Worm (Caenorhabditis elegans) whole organism, L3 larva: ENCODE data around the gene rpb-4.

Experiments
- ZK546.5 ChIP-seq: sonication (generic microtip); optimal IDR thresholded peaks from 2 replicates; lab custom pipeline; 2017; ENCODE audit warnings: missing biosample characterization, missing genetic modification characterization
- aly-2 ChIP-seq: fragments of 150-350 bp; optimal IDR thresholded peaks from 2 replicates; lab custom pipeline; 2014; ENCODE audit warnings: missing biosample characterization, missing genetic modification characterization
- egl-27 ChIP-seq: sonication (generic microtip); optimal IDR thresholded peaks from 4 replicates; lab custom pipeline; 2017; ENCODE audit warnings: missing biosample characterization, missing genetic modification reagents, missing genetic modification characterization
- elt-1 ChIP-seq: fragments of 150-350 bp; optimal IDR thresholded peaks from 2 replicates; lab custom pipeline; 2014; ENCODE audit warnings: missing biosample characterization, missing genetic modification characterization
- elt-3 ChIP-seq, 3 experiments: fragments of 150-350 bp in 1 of 3; sonication (generic microtip) in 2 of 3; optimal IDR thresholded peaks; 2 replicates in 2 of 3; 4 replicates in 1 of 3; lab custom pipeline; 2014 to 2017; ENCODE audit warnings: missing biosample characterization in 3 of 3, missing genetic modification characterization in 3 of 3
- fkh-10 ChIP-seq: sonication (generic microtip); optimal IDR thresholded peaks from 2 replicates; lab custom pipeline; 2017; ENCODE audit warnings: missing biosample characterization, missing genetic modification reagents, missing genetic modification characterization
- nhr-11 ChIP-seq: fragments of 150-350 bp; optimal IDR thresholded peaks from 2 replicates; lab custom pipeline; 2014; ENCODE audit warnings: missing biosample characterization, missing genetic modification characterization
- nhr-237 ChIP-seq: fragments of 150-350 bp; optimal IDR thresholded peaks from 2 replicates; lab custom pipeline; 2014; ENCODE audit warnings: missing biosample characterization, missing genetic modification characterization
- nhr-28 ChIP-seq: fragments of 150-350 bp; optimal IDR thresholded peaks from 2 replicates; lab custom pipeline; 2014; ENCODE audit warnings: missing biosample characterization, missing genetic modification characterization
- nhr-67 ChIP-seq: fragments of 150-350 bp; optimal IDR thresholded peaks from 2 replicates; lab custom pipeline; 2014; ENCODE audit warnings: missing biosample characterization, missing genetic modification characterization
- nhr-76 ChIP-seq: fragments of 150-350 bp; sonication (generic microtip); optimal IDR thresholded peaks from 5 replicates; lab custom pipeline; 2014; ENCODE audit warnings: missing biosample characterization, missing genetic modification characterization
- skn-1 ChIP-seq: fragments of 150-350 bp; optimal IDR thresholded peaks from 2 replicates; lab custom pipeline; 2014; ENCODE audit warnings: missing biosample characterization, missing genetic modification characterization
- unc-39 ChIP-seq: sonication (generic microtip); optimal IDR thresholded peaks from 4 replicates; lab custom pipeline; 2017; ENCODE audit warnings: missing biosample characterization, missing genetic modification characterization
- ztf-4 ChIP-seq: fragments of 150-350 bp; optimal IDR thresholded peaks from 2 replicates; lab custom pipeline; 2014; ENCODE audit warnings: missing biosample characterization, missing genetic modification characterization

ce11 chrII:7352507-7352906 lies 21.8 kb upstream of the rpb-4 start, which contains the start of gene hsp-4:
- no peak for TF ChIP-seq ztf-4 (tag; lab: Kevin White, UChicago)
- no peak for TF ChIP-seq elt-3 (tag; optimal IDR thresholded peaks at IDR 0.05; lab: Kevin White, UChicago)
- TF ChIP-seq nhr-11 (tag; lab: Kevin White, UChicago) = no peak
- TF ChIP-seq elt-1 (tag; lab: Kevin White, UChicago) = no peak
- TF ChIP-seq nhr-76 (tag; lab: Kevin White, UChicago) = no peak
- no peak for TF ChIP-seq aly-2 (tag; lab: Kevin White, UChicago)
- TF ChIP-seq fkh-10 (GFP tag; lab: Kevin White, UChicago) = no peak
- TF ChIP-seq ZK546.5 = no peak
- TF ChIP-seq nhr-28 (tag; lab: Kevin White, UChicago) = no peak
- no peak for TF ChIP-seq egl-27 (tag; lab: Kevin White, UChicago)
- TF ChIP-seq nhr-67 (tag; lab: Kevin White, UChicago) = no peak
- TF ChIP-seq skn-1 (tag; lab: Kevin White, UChicago) = no peak
- no peak for TF ChIP-seq nhr-237 (tag; lab: Kevin White, UChicago)
- TF ChIP-seq unc-39 = no peak
